Worm (Caenorhabditis elegans): Measurements from ENCODE around the gene tag-18.

The tag-18 gene

DNA sequence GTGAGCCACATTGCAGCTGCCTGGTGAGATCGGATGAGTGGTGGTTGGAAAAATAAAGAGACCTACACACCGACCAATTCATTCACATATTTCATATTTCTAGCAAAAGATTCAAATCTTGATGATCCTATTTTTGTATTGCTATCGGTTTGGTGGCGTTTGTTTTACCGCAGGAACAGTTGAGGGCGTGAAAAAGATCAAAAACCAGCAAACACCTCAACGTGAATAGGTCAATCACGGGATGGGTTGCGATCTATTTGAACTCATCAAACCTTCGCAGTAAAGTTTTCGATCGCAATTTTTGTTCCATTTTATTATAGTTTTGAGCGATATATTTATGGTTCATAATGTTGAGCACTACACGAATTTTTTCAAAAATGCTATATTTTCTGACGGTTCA, 32.0 kb downstream of the tag-18 start:
- TF ChIP-seq lin-15B (tag; optimal IDR thresholded peaks at IDR 0.05): no peak
- peak; percentile 95 for TF ChIP-seq aha-1 (tag)

DNA sequence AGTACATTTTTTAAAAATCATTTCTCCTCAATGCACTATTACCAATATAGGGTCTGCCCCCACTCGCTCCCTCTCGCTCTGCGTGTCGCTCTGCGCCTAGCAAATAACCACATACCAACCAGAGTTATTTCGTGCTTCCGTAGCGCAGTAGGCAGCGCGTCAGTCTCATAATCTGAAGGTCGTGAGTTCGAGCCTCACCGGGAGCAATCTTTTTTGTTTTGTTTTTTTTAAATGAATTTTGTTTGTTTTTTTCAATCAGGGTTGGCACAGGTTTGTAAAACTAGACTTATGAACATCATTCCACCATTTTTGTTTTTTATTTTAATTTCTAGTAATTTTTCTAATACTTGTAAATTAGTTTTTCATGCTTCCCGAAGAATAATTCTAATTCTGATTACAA, 36.2 kb downstream of the tag-18 start:
- TF ChIP-seq nhr-76 (tag; optimal IDR thresholded peaks at IDR 0.05) (no peak), lin-15B (tag; optimal IDR thresholded peaks at IDR 0.05) (no peak), gei-8 (GFP tag; optimal IDR thresholded peaks at IDR 0.05) (peak; percentile 59), pqm-1 (tag; optimal IDR thresholded peaks at IDR 0.05) (no peak), lsy-2 (tag; optimal IDR thresholded peaks at IDR 0.05) (peak in 1 of 2 experiments; percentile 60), ztf-11 (tag; optimal IDR thresholded peaks at IDR 0.05) (no peak), zfp-3 (GFP tag; conservative IDR thresholded peaks at IDR 0.05) (peak; percentile 70; the same call in 1 of the 2 replicates), hlh-30 (tag; optimal IDR thresholded peaks at IDR 0.05; ENCODE audit: insufficient read depth) (peak; percentile 66), fkh-10 (GFP tag; optimal IDR thresholded peaks at IDR 0.05) (peak; percentile 3), zip-11 (GFP tag; IDR thresholded peaks at IDR 0.05) (no peak), mxl-2 (GFP tag; conservative IDR thresholded peaks at IDR 0.05) (peak; percentile 52; the same call in 1 of the 2 replicates), tra-1 (GFP tag; IDR thresholded peaks at IDR 0.05) (peak; percentile 87), snpc-4 (tag; optimal IDR thresholded peaks at IDR 0.05) (no peak), unc-130 (GFP tag; optimal IDR thresholded peaks at IDR 0.05) (peak; percentile 71), pha-4 (GFP tag; IDR thresholded peaks at IDR 0.05) (peak; percentile 89), pha-4 (tag; optimal IDR thresholded peaks at IDR 0.05) (no peak), dmd-9 (GFP tag; IDR thresholded peaks at IDR 0.05) (peak; percentile 84), skn-1 (tag; optimal IDR thresholded peaks at IDR 0.05) (no peak), T26A8.4 (GFP tag; IDR thresholded peaks at IDR 0.05) (peak; percentile 81), fos-1 (tag; optimal IDR thresholded peaks at IDR 0.05) (no peak), F49E8.2 (tag; optimal IDR thresholded peaks at IDR 0.05; ENCODE audit: borderline replicate concordance) (peak; percentile 60), daf-19 (GFP tag; conservative IDR thresholded peaks at IDR 0.05) (0 out of 2 replicates have a peak, but pooled peaks have one; percentile 62), Y105C5A.15 (GFP tag; IDR thresholded peaks at IDR 0.05) (peak; percentile 84), attf-4 (tag; optimal IDR thresholded peaks at IDR 0.05) (no peak), ZK337.2 (GFP tag; IDR thresholded peaks at IDR 0.05) (peak; percentile 62; the same call in 1 of the 2 replicates), dve-1 (tag; optimal IDR thresholded peaks at IDR 0.05; ENCODE audit: insufficient read depth) (peak; percentile 65), sdz-12 (GFP tag; optimal IDR thresholded peaks at IDR 0.05) (no peak), lir-3 (tag; optimal IDR thresholded peaks at IDR 0.05) (peak; percentile 43), tag-97 (GFP tag; IDR thresholded peaks at IDR 0.05) (no peak), ceh-28 (tag; optimal IDR thresholded peaks at IDR 0.05) (no peak), Y48G9A.11 (GFP tag; IDR thresholded peaks at IDR 0.05) (peak; percentile 64; the same call in 1 of the 2 replicates), nhr-6 (tag; optimal IDR thresholded peaks at IDR 0.05) (no peak), lim-7 (GFP tag; IDR thresholded peaks at IDR 0.05) (peak; percentile 97), nhr-111 (GFP tag; optimal IDR thresholded peaks at IDR 0.05) (peak; percentile 73), T20F7.1 (GFP tag; optimal IDR thresholded peaks at IDR 0.05) (no peak), F10B5.3 (tag; optimal IDR thresholded peaks at IDR 0.05) (peak; percentile 46), ZK546.5 (tag; optimal IDR thresholded peaks at IDR 0.05) (no peak), hif-1 (tag; optimal IDR thresholded peaks at IDR 0.05) (peak in 1 of 2 experiments; percentile 62), egl-27 (tag; optimal IDR thresholded peaks at IDR 0.05) (no peak), ceh-20 (GFP tag; IDR thresholded peaks at IDR 0.05) (peak; percentile 84), rbr-2 (tag; optimal IDR thresholded peaks at IDR 0.05) (peak; percentile 73), mxl-3 (GFP tag; optimal IDR thresholded peaks at IDR 0.05) (peak; percentile 41), vab-7 (GFP tag; IDR thresholded peaks at IDR 0.05) (peak; percentile 97), ama-1 (optimal IDR thresholded peaks at IDR 0.05) (no peak), madf-9 (GFP tag; conservative IDR thresholded peaks at IDR 0.05) (peak; percentile 85), daf-12 (tag; optimal IDR thresholded peaks at IDR 0.05) (no peak), nhr-102 (tag; optimal IDR thresholded peaks at IDR 0.05) (no peak), ctbp-1 (GFP tag; IDR thresholded peaks at IDR 0.05) (peak; percentile 93), nhr-77 (tag; optimal IDR thresholded peaks at IDR 0.05) (no peak)

Measured in whole organism, L4 larva.